Fruit fly (Drosophila melanogaster): ENCODE results near the gene CG32365.

CG32365 gene

dm6 chr3L:7838374-7838773 is 30.5 kb upstream of the CG32365 start (continued):
- TF ChIP-seq zen2 (GFP tag; IDR thresholded peaks at IDR 0.05; ENCODE audit: partially characterized antibody) = no peak

- TF ChIP-seq CG7987 (GFP tag; optimal IDR thresholded peaks at IDR 0.05) (no peak), H2.0 (GFP tag; IDR thresholded peaks at IDR 0.05) (no peak), CG10366 (GFP tag; IDR thresholded peaks at IDR 0.05) (no peak), CG8388 (GFP tag; optimal IDR thresholded peaks at IDR 0.05) (no peak), btn (GFP tag; optimal IDR thresholded peaks at IDR 0.05) (no peak), CG6854 (GFP tag; optimal IDR thresholded peaks at IDR 0.05) (no peak), zen (tag; optimal IDR thresholded peaks at IDR 0.05) (no peak), ato (GFP tag; IDR thresholded peaks at IDR 0.05; ENCODE audit: partially characterized antibody) (no peak), lab (GFP tag; optimal IDR thresholded peaks at IDR 0.05) (peak; percentile 39), Kr (GFP tag; optimal IDR thresholded peaks at IDR 0.05) (no peak), Lpt (GFP tag; optimal IDR thresholded peaks at IDR 0.05) (no peak), Bgb (GFP tag; IDR thresholded peaks at IDR 0.05; ENCODE audit: partially characterized antibody) (no peak), pan (optimal IDR thresholded peaks at IDR 0.05) (no peak), pan (GFP tag; optimal IDR thresholded peaks at IDR 0.05 in 1 of 2, IDR thresholded peaks at IDR 0.05 in 1 of 2) (peak in 1 of 2 experiments; percentile 61), CG11456 (GFP tag; IDR thresholded peaks at IDR 0.05) (0 out of 3 replicates have a peak, but pooled peaks have one; percentile 21), dmrt99B (tag; optimal IDR thresholded peaks at IDR 0.05) (peak; percentile 57), chif (GFP tag; optimal IDR thresholded peaks at IDR 0.05) (peak in 1 of 2 experiments; percentile 2), CG7963 (GFP tag; IDR thresholded peaks at IDR 0.05; ENCODE audit: partially characterized antibody) (no peak), kah (GFP tag; optimal IDR thresholded peaks at IDR 0.05) (no peak), az2 (GFP tag; optimal IDR thresholded peaks at IDR 0.05) (peak; percentile 12), sug (tag; optimal IDR thresholded peaks at IDR 0.05) (no peak), CG2120 (GFP tag; optimal IDR thresholded peaks at IDR 0.05) (peak; percentile 44), danr (GFP tag; IDR thresholded peaks at IDR 0.05) (no peak), CG7745 (tag; optimal IDR thresholded peaks at IDR 0.05) (no peak), zfh2 (GFP tag; optimal IDR thresholded peaks at IDR 0.05) (no peak), CG6689 (GFP tag; IDR thresholded peaks at IDR 0.05) (no peak), CG10274 (GFP tag; optimal IDR thresholded peaks at IDR 0.05) (no peak), CG13296 (GFP tag; optimal IDR thresholded peaks at IDR 0.05) (no peak), stwl (tag; optimal IDR thresholded peaks at IDR 0.05) (no peak), CG14014 (GFP tag; IDR thresholded peaks at IDR 0.05) (no peak), CG12942 (GFP tag; optimal IDR thresholded peaks at IDR 0.05) (no peak), prd (optimal IDR thresholded peaks at IDR 0.05) (no peak), prd (GFP tag; IDR thresholded peaks at IDR 0.05) (no peak; the same call in 2 of the 3 replicates), C15 (GFP tag; IDR thresholded peaks at IDR 0.05) (no peak), insv (GFP tag; optimal IDR thresholded peaks at IDR 0.05) (no peak), CG5180 (GFP tag; optimal IDR thresholded peaks at IDR 0.05) (peak; percentile 12), tna (GFP tag; IDR thresholded peaks at IDR 0.05; ENCODE audit: partially characterized antibody) (no peak), CG17829 (tag; optimal IDR thresholded peaks at IDR 0.05) (no peak), Rfx (GFP tag; IDR thresholded peaks at IDR 0.05) (0 out of 2 replicates have a peak, but pooled peaks have one; percentile 3), stc (GFP tag; IDR thresholded peaks at IDR 0.05) (0 out of 2 replicates have a peak, but pooled peaks have one; percentile 16), CG31224 (GFP tag; IDR thresholded peaks at IDR 0.05) (no peak), ara (GFP tag; IDR thresholded peaks at IDR 0.05) (no peak), Spps (tag; optimal IDR thresholded peaks at IDR 0.05) (no peak), CHES-1-like (GFP tag; optimal IDR thresholded peaks at IDR 0.05) (no peak), Bteb2 (GFP tag; optimal IDR thresholded peaks at IDR 0.05) (no peak), gcm2 (GFP tag; optimal IDR thresholded peaks at IDR 0.05) (no peak), Vsx1 (GFP tag; optimal IDR thresholded peaks at IDR 0.05) (no peak)
These were observed 27.4 kb upstream of the CG32365 start for dm6 chr3L:7841254-7841964.

Measured in whole organism, embryonic.